Worm (Caenorhabditis elegans): ENCODE data around the gene his-4.

- TF ChIP-seq mep-1 (tag; optimal IDR thresholded peaks at IDR 0.05) = no peak
- TF ChIP-seq bed-3 (GFP tag; optimal IDR thresholded peaks at IDR 0.05) = no peak
Observed at ce11 chrV:16060135-16060534, 19.8 kb upstream of the his-4 start, which contains the start of gene F14H3.15.

Data from whole organism, mixed stage, embryonic.